Fruit fly (Drosophila melanogaster): ENCODE results near the gene CG13887.

The CG13887 gene

DNA sequence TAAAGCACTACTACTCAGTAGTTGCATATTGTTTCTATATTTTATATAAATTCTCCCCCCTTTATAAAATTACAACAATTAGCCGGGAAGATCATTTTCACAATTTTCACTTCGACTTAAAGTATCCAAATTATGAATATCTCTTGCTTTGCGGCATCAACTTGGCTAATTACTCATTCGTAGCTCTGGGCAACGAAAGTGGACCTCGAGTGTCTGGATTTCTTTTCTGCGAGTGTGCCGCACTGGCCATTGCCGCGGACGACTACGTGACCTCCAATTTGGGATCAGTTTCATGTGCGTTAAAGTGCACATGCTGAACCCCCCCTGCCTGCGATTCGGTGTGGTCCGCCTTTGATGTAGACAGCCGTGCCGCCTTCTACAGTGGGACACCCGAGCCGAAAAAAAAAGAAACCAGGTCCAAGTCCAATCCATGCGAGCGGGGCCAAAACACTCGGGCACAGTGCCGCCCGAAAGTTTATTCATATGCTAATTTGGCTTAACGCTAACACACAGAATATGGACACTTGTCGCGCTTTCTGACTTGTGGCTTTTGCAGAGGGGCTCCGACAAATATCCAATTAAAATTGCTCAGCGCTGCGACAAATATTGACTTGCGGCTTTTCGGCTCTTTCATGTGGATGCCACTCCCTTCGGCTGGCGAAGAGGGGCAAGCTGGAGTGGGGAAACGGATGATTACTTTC, 19.1 kb upstream of the CG13887 start:
- TF ChIP-seq Sin3A (optimal IDR thresholded peaks at IDR 0.05): no peak
- no peak for TF ChIP-seq psq (optimal IDR thresholded peaks at IDR 0.05)
- TF ChIP-seq ttk (optimal IDR thresholded peaks at IDR 0.05): no peak
- no peak for TF ChIP-seq h (optimal IDR thresholded peaks at IDR 0.05)
- TF ChIP-seq Myc (optimal IDR thresholded peaks at IDR 0.05): no peak
- TF ChIP-seq insv (optimal IDR thresholded peaks at IDR 0.05): no peak

DNA sequence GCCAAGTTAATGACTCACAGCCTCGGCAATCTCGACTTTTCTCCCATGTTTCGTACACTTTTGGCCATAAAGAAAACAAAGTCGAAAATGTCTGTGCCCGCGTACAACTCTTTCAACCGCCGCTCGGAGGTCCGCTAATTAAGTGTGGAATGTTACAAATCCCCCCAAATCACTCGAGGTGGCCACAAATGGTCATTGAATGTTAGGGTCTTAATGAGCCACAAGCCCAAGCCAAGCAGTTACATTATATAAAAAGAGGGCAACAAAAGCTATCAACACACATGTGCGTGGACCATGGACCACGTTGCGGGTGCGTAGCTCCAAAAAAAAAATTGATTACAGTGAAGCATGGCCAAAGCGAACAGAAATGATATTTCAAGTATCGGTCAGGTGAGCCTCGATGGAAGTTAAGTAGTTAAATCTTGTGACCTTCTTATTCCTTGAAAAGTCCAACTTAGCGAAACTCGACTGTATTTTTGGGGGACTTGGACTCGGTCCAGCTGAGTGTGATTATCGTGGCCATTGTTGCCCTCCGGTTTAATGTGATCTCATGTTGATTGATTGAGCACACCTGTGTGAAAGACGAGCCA, 18.3 kb upstream of the CG13887 start:
- TF ChIP-seq h (optimal IDR thresholded peaks at IDR 0.05): no peak
- no peak for TF ChIP-seq insv (optimal IDR thresholded peaks at IDR 0.05)
- no peak for TF ChIP-seq Sin3A (optimal IDR thresholded peaks at IDR 0.05)
- TF ChIP-seq ttk (optimal IDR thresholded peaks at IDR 0.05): no peak
- no peak for TF ChIP-seq psq (optimal IDR thresholded peaks at IDR 0.05)
- TF ChIP-seq Myc (optimal IDR thresholded peaks at IDR 0.05): no peak

DNA sequence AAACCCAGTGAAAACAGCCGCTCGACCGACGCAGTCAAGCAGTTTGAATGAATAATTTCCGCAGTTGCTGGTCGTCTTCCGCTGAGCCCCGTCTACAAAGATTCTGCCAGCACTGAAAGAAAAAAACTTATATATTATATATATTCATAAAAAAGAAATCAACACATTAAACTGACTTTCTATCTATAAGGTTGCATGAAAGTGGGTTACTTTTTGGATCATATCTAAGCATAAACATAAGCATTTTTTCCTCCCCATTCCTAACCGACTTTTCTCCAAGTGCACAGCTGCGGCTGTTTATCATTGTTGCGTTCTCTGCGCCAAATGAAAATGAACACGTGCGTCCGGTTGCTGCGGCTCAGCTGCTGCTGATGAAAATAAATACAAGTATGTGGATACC, 17.3 kb upstream of the CG13887 start:
- TF ChIP-seq Sin3A (optimal IDR thresholded peaks at IDR 0.05) (no peak), h (optimal IDR thresholded peaks at IDR 0.05) (no peak), psq (optimal IDR thresholded peaks at IDR 0.05) (no peak), ttk (optimal IDR thresholded peaks at IDR 0.05) (no peak), insv (optimal IDR thresholded peaks at IDR 0.05) (no peak), Myc (optimal IDR thresholded peaks at IDR 0.05) (no peak)

DNA sequence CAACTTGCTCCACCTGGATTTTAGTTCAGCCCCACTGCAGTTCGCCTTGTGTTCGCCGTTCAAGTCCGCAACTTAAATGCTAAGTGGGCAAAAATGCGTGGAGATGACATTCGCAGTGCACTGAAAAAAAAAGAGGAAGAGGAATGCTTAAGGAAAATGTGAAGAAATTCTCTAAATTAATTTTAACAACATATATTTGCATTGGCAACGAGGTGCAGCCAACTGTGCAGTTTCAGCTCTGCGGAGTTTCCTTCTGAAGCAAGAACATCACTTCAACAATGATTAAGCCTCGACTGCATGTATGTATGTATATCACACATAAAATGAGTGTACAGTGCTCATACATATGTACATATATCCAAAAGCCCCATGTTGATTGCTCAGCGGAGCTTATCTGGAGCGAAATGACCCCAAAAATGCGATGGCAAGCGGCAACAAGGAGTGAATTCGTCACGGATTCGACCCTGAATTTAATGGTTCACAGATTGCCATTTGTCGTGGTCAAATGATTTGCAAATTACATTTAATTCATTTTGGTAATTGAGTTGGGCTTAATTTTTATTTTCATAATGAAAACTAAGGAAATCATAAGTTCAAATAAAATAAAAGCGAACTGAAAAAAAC, 16.6 kb upstream of the CG13887 start:
- no peak for TF ChIP-seq Myc (optimal IDR thresholded peaks at IDR 0.05)
- no peak for TF ChIP-seq psq (optimal IDR thresholded peaks at IDR 0.05)
- no peak for TF ChIP-seq Sin3A (optimal IDR thresholded peaks at IDR 0.05)
- no peak for TF ChIP-seq h (optimal IDR thresholded peaks at IDR 0.05)
- no peak for TF ChIP-seq ttk (optimal IDR thresholded peaks at IDR 0.05)
- TF ChIP-seq insv (optimal IDR thresholded peaks at IDR 0.05): no peak

DNA sequence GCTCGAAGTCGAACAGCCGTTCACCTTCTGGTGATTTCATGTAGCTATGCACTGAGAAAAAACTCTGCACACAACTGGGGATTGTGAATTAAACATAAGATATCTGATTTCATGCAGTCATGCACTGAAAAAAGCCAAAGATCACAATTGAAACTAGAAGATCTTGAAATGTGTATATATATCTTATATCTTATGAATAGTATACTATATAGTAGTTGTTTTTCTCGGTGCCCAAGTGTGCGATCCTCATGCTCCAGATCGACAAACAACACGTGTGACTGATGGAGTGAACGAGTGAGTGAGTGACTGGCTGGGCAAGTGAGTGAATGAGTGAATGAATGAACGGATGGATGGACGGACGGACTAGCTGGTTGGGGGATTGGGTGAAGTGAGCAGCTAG, 15.7 kb upstream of the CG13887 start:
- no peak for TF ChIP-seq psq (optimal IDR thresholded peaks at IDR 0.05)
- no peak for TF ChIP-seq h (optimal IDR thresholded peaks at IDR 0.05)

DNA sequence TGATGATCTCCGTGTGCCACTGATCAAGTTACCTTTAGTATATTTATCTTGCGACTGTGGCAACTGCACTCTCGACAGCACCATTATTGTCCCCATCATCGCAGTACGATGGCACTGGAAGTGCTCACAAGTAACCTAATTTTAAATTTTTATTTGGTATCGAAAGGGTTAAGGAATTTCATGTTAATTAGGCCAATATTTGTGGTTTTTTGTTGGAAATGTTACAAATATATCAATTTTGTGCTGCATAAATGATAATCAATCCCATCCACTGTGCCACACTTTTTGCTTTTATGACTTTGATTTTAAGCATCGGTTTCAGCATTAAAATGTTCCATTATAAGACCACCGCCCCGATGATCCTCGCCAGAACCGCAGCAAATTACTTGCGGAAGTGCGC, 15.0 kb upstream of the CG13887 start:
- no peak for TF ChIP-seq Myc (optimal IDR thresholded peaks at IDR 0.05)
- no peak for TF ChIP-seq psq (optimal IDR thresholded peaks at IDR 0.05)
- TF ChIP-seq h (optimal IDR thresholded peaks at IDR 0.05): no peak
- no peak for TF ChIP-seq Sin3A (optimal IDR thresholded peaks at IDR 0.05)
- no peak for TF ChIP-seq insv (optimal IDR thresholded peaks at IDR 0.05)
- TF ChIP-seq ttk (optimal IDR thresholded peaks at IDR 0.05): no peak

DNA sequence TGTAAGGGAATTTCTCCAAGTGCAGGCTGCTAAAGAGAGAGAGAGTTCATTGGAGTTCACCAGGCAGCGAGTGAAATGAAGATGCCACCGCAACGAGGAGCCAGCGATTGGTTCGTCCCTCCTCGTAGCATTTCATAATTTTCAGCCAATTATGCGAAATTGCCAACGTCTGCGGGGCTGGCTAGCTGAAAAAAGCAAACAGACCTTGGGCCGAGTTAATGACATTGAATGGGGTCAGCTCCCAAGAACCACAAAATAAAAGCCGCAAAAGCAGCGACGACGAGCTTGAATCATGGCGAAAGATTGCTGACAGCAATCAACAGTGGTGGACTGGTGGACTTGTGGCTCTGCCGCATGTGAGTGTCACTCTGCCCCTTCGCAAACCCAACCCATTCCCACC, 14.1 kb upstream of the CG13887 start:
- no peak for TF ChIP-seq insv (optimal IDR thresholded peaks at IDR 0.05)
- no peak for TF ChIP-seq psq (optimal IDR thresholded peaks at IDR 0.05)
- TF ChIP-seq Sin3A (optimal IDR thresholded peaks at IDR 0.05): no peak
- TF ChIP-seq h (optimal IDR thresholded peaks at IDR 0.05): no peak
- TF ChIP-seq Myc (optimal IDR thresholded peaks at IDR 0.05): no peak
- TF ChIP-seq ttk (optimal IDR thresholded peaks at IDR 0.05): no peak

DNA sequence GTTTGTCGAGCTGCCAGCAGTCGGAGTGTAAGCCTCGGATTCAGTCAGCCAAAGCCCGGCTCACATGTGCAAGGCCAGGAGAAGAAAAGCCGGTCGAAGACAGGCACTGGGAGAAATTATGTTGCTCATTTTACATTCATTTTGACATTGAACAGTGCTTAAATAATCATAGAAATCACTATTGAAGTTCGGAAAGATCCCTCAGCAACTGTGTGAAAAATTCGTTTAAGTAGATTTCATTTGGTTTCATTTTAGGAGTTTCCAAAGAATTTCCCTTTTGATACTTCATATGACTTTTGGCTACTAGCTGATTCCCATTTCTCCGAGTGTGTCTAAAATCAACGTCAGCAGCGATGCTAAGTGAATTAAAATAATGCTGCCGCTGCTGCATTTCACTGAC, 13.2 kb upstream of the CG13887 start:
- TF ChIP-seq psq (optimal IDR thresholded peaks at IDR 0.05): no peak
- no peak for TF ChIP-seq Sin3A (optimal IDR thresholded peaks at IDR 0.05)
- TF ChIP-seq h (optimal IDR thresholded peaks at IDR 0.05): no peak
- TF ChIP-seq ttk (optimal IDR thresholded peaks at IDR 0.05): no peak
- TF ChIP-seq insv (optimal IDR thresholded peaks at IDR 0.05): no peak
- TF ChIP-seq Myc (optimal IDR thresholded peaks at IDR 0.05): no peak

DNA sequence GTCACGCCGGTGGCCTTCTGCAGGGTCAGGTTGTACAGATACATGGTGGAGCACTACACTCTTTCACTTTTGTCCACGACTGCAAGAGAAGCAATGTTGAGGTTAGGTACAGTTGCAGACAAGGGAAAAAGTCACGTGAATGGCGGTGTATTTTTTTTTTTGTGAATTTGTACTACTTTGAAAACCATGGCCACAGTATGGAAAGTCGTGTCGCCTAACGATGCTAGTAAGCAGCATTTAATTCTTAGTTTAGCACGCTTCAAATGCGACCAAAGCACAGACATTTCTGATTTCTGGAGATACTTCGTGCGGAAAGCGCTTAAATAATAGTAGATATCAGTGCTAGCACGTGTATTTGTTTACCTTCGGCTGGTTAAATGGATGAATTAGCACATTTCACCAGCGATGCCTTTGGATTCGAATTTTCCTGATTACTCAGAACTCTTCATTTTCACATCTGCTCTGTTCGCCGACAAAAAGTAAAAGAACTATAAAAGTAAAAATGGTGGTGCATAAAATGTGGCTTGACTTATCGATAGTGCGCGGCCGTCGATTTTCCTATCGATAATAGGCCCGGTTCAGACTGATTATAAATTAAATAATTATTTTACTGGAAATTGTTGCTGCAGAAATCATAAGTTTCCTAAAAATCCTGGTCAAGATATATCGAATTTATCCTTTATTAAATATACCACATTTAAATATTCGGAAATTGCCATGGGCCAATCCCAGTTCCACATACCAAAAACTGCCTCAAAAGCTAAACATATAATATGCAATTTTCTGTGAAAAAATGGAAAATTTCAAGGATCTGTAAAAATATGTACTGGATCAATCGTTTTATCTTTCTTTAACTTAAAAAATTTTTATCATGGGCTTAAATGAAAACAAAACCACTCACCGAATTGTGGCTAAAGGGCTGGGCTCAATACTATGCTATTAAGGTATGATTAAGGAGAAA, 4.5 kb upstream of the CG13887 start, which contains the start of gene Sf3b3:
Gene Sf3b3, minus strand, starts transcription at position 489 of the 961 bp plus-strand sequence.
- TF ChIP-seq ttk (optimal IDR thresholded peaks at IDR 0.05) (no peak), Myc (optimal IDR thresholded peaks at IDR 0.05) (no peak), h (optimal IDR thresholded peaks at IDR 0.05) (no peak), insv (optimal IDR thresholded peaks at IDR 0.05) (no peak), Sin3A (optimal IDR thresholded peaks at IDR 0.05) (no peak), psq (optimal IDR thresholded peaks at IDR 0.05) (no peak)

DNA sequence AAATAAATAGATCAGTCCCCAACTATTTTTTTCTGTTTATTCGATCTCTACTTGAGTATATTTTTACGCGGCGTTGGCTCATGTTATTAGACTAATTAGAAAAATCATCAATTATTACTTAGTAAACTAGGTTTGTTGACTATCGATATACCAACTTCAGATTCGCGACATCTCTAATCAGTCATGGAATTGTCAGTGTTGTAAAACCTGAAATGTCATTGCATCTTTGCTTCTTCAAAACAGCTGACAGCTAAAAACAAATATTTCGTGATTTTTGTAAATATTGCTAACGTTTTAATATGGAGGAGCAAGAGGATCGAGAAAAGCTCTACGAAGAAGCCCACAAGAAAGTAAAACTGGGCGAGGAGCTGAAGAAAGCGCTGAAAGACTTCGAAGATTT, 3.8 kb upstream of the CG13887 start, which contains the start of gene CG42553:
Gene CG42553, plus strand, starts transcription at position 216 of the 400 bp plus-strand sequence.
- no peak for TF ChIP-seq Myc (optimal IDR thresholded peaks at IDR 0.05)
- no peak for TF ChIP-seq ttk (optimal IDR thresholded peaks at IDR 0.05)
- no peak for TF ChIP-seq h (optimal IDR thresholded peaks at IDR 0.05)
- no peak for TF ChIP-seq insv (optimal IDR thresholded peaks at IDR 0.05)
- no peak for TF ChIP-seq Sin3A (optimal IDR thresholded peaks at IDR 0.05)
- no peak for TF ChIP-seq psq (optimal IDR thresholded peaks at IDR 0.05)

DNA sequence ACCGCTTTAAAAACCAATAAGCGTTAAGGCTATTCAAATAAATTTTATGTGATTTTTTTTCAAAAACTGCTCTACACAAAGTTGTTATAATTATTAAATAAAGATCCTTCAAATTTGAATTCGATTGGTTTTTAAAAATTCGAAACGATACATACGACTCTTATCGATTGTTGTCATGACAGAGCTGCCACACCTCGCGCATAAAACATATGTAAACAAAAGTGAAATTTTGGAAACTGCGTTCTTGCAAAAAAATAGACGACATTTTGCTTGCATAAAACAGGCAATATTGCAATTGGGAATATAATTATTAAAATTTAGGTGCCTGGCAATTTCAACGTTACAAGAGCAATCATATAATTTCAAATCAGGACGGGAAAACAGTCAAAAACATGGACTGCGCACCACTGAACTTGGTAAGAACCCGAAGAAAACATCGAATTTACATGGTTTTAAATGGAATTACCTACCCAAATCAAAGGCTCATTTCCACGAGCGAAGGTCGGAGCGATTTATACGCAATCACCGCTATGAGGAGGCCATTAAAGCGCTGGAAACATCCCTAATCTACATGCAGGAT, 2.1 kb upstream of the CG13887 start, which contains the start of gene CG42554:
Gene CG42554, plus strand, starts transcription at position 229 of the 580 bp plus-strand sequence.
- TF ChIP-seq ttk (optimal IDR thresholded peaks at IDR 0.05): no peak
- no peak for TF ChIP-seq insv (optimal IDR thresholded peaks at IDR 0.05)
- no peak for TF ChIP-seq h (optimal IDR thresholded peaks at IDR 0.05)
- TF ChIP-seq psq (optimal IDR thresholded peaks at IDR 0.05): no peak
- TF ChIP-seq Sin3A (optimal IDR thresholded peaks at IDR 0.05): no peak
- no peak for TF ChIP-seq Myc (optimal IDR thresholded peaks at IDR 0.05)

All from Kc167 (cell line).